Worm (Caenorhabditis elegans): ENCODE data around the gene rmd-1.
A peak's percentile ranks its signal among the peaks of the same experiment; 100 is the strongest.

Gene rmd-1

ce11 chrIII:9806968-9807559, 48.2 kb downstream of the rmd-1 start, which contains the start of gene ZK632.4:
Gene ZK632.4 (minus strand): TSS chrIII:9807454.
- TF ChIP-seq nhr-12 (tag; optimal IDR thresholded peaks at IDR 0.05) (no peak), nhr-2 (tag; optimal IDR thresholded peaks at IDR 0.05) (no peak), lin-13 (tag; optimal IDR thresholded peaks at IDR 0.05) (no peak), lin-32 (GFP tag; optimal IDR thresholded peaks at IDR 0.05) (no peak), bed-3 (GFP tag; optimal IDR thresholded peaks at IDR 0.05) (no peak), M03D4.4 (tag; optimal IDR thresholded peaks at IDR 0.05) (no peak), nhr-237 (tag; optimal IDR thresholded peaks at IDR 0.05) (no peak), unc-62 (GFP tag; optimal IDR thresholded peaks at IDR 0.05) (no peak), sem-2 (GFP tag; optimal IDR thresholded peaks at IDR 0.05) (no peak), drap-1 (GFP tag; optimal IDR thresholded peaks at IDR 0.05) (no peak), cnd-1 (tag; optimal IDR thresholded peaks at IDR 0.05) (no peak), zip-8 (tag; optimal IDR thresholded peaks at IDR 0.05) (no peak), elt-3 (tag; optimal IDR thresholded peaks at IDR 0.05) (no peak), hlh-1 (tag; optimal IDR thresholded peaks at IDR 0.05) (no peak), elt-1 (tag; optimal IDR thresholded peaks at IDR 0.05; ENCODE audit: borderline replicate concordance, insufficient read depth) (no peak), nhr-28 (tag; optimal IDR thresholded peaks at IDR 0.05) (no peak), nhr-76 (tag; optimal IDR thresholded peaks at IDR 0.05) (no peak), blmp-1 (tag; optimal IDR thresholded peaks at IDR 0.05) (no peak), pha-4 (tag; optimal IDR thresholded peaks at IDR 0.05) (no peak), unc-120 (tag; optimal IDR thresholded peaks at IDR 0.05; ENCODE audit: poor library complexity, severe bottlenecking) (no peak)

- TF ChIP-seq unc-39 (tag; optimal IDR thresholded peaks at IDR 0.05) (no peak), unc-62 (GFP tag; optimal IDR thresholded peaks at IDR 0.05) (peak; percentile 4)
Observed at ce11 chrIII:9807560-9808046, 48.7 kb downstream of the rmd-1 start.

DNA sequence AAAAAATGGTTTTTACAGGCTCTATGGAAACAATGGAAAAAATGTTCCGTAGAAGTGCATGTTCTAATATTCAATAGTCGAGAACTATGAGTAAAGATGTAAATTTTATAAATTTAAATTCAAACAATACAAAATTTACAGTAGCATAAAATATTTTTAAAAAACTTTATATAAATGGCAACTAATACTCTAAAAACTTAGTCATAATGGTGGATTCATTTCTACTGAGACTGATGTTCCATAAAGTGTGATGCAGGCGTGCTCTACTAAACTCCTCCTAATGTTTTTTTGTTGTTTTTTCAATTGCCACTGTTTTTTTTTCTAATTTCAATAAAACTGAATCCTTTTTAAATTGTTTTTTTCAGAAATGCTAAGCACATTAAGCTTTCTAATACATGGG, 49.3 kb downstream of the rmd-1 start, which contains the start of gene gtap-2:
Gene gtap-2, plus strand, starts transcription at position 366 of the 400 bp plus-strand sequence.
- TF ChIP-seq ces-1 (GFP tag; optimal IDR thresholded peaks at IDR 0.05): peak; percentile 72
- TF ChIP-seq lsy-2 (tag; optimal IDR thresholded peaks at IDR 0.05): peak; percentile 35
- no peak for TF ChIP-seq mab-5 (tag; optimal IDR thresholded peaks at IDR 0.05)
- TF ChIP-seq ceh-43 (GFP tag; optimal IDR thresholded peaks at IDR 0.05): no peak
